Worm (Caenorhabditis elegans) whole organism, midembryonic: ENCODE measurements around the gene nduf-11.

Experiments
- flt-1 ChIP-seq: fragments of 200-800 bp; sonication (Bioruptor generic); IDR thresholded peaks from 2 replicates; pipeline ENCODE4 v1.3.6; 2022; ENCODE audit warnings: missing genetic modification characterization, missing compliant biosample characterization
- klf-2 ChIP-seq: fragments of 200-800 bp; sonication (Bioruptor generic); conservative IDR thresholded peaks from 2 replicates; pipeline ENCODE4 v1.3.6; 2022; ENCODE audit warnings: missing genetic modification reagents, missing genetic modification characterization, missing compliant biosample characterization
- med-1 ChIP-seq: sonication (generic microtip); optimal IDR thresholded peaks from 2 replicates; lab custom pipeline; 2017; ENCODE audit warnings: missing genetic modification characterization, mild to moderate bottlenecking, missing compliant biosample characterization, antibody characterized with exemption, missing genetic modification reagents; ENCODE audit not compliant: insufficient read depth

DNA sequence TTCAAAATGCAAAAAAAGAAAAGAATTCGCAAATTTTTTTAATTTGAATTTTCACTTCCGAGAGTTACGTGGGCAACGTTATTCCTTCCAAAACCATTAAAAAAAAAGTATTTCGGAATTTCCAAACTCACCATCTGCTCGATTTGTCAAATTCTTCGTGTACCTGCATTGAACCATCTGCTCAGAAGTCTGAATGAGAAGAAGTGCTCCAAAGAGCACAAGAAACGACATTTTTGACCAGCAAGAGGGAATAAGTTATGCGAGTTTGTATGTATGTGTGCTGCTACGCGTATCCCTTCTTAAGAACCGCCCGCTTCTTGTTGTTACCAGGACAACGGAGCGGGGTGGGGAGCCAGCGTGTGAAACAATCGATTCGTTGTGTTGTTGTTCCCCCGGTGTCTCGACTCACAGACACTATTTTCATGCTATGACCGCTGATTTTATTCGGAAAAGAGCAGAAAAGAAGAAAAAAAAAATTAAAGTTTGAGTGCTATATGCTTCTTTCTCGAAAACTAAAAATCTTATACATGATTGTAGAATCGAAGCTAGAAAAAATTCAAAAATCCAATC is 2.0 kb downstream of the nduf-11 start, which contains the start of gene lgc-20:
- TF ChIP-seq klf-2 (GFP tag; lab: Robert Waterston, UW) (no peak), flt-1 (no peak), med-1 (no peak)
